Fruit fly (Drosophila melanogaster) whole organism, adult: ENCODE measurements around the gene CG44085.

ENCODE experiments used
- CG11617 ChIP-seq: fragments of 200-800 bp; sonication (Bioruptor generic); optimal IDR thresholded peaks from 2 replicates; lab custom pipeline; 2017; ENCODE audit warnings: mild to moderate bottlenecking, missing biosample characterization, missing genetic modification reagents, missing genetic modification characterization
- CG1620 ChIP-seq: fragments of 200-800 bp; sonication (Bioruptor generic); optimal IDR thresholded peaks from 2 replicates; lab custom pipeline; 2016; ENCODE audit warnings: missing biosample characterization, missing genetic modification characterization
- CG33017 ChIP-seq: fragments of 200-800 bp; sonication (Bioruptor generic); optimal IDR thresholded peaks from 2 replicates; lab custom pipeline; 2018; ENCODE audit warnings: missing biosample characterization, mild to moderate bottlenecking, missing genetic modification characterization, moderate library complexity
- CG5204 ChIP-seq: fragments of 200-800 bp; sonication (Bioruptor generic); optimal IDR thresholded peaks from 2 replicates; lab custom pipeline; 2016; ENCODE audit warnings: missing biosample characterization, missing genetic modification characterization
- CG7045 ChIP-seq: fragments of 200-800 bp; sonication (Bioruptor generic); optimal IDR thresholded peaks from 2 replicates; lab custom pipeline; 2017; ENCODE audit warnings: missing biosample characterization, mild to moderate bottlenecking, missing genetic modification characterization
- CG7101 ChIP-seq: fragments of 200-800 bp; sonication (Bioruptor generic); optimal IDR thresholded peaks from 2 replicates; lab custom pipeline; 2018; ENCODE audit warnings: missing biosample characterization, mild to moderate bottlenecking, missing genetic modification characterization, moderate library complexity
- Crg-1 ChIP-seq: fragments of 200-800 bp; sonication (Bioruptor generic); optimal IDR thresholded peaks from 2 replicates; lab custom pipeline; 2016; ENCODE audit warnings: missing biosample characterization, missing genetic modification characterization
- Hr96 ChIP-seq: fragments of 200-800 bp; sonication (Bioruptor generic); optimal IDR thresholded peaks from 2 replicates; lab custom pipeline; 2016; ENCODE audit warnings: missing biosample characterization, missing genetic modification characterization
- Mnt ChIP-seq: fragments of 200-800 bp; sonication (Bioruptor generic); optimal IDR thresholded peaks from 2 replicates; lab custom pipeline; 2016; ENCODE audit warnings: missing biosample characterization, mild to moderate bottlenecking, missing genetic modification characterization
- bab1 ChIP-seq: fragments of 200-800 bp; sonication (Bioruptor generic); optimal IDR thresholded peaks from 3 replicates; lab custom pipeline; 2019; ENCODE audit warnings: missing biosample characterization, mild to moderate bottlenecking, missing genetic modification characterization, moderate library complexity
- cic ChIP-seq: fragments of 200-800 bp; sonication (Bioruptor generic); optimal IDR thresholded peaks from 2 replicates; lab custom pipeline; 2017; ENCODE audit warnings: missing biosample characterization, mild to moderate bottlenecking, missing genetic modification characterization, moderate library complexity
- cnc ChIP-seq, 2 experiments: fragments of >200 bp; optimal IDR thresholded peaks; 2 replicates each; lab custom pipeline; 2017
- kay ChIP-seq: fragments of 200-800 bp; sonication (Bioruptor generic); peaks from one replicate; lab custom pipeline; 2016; ENCODE audit warnings: missing biosample characterization, missing genetic modification characterization, borderline replicate concordance
- ovo ChIP-seq: fragments of 200-800 bp; sonication (Bioruptor generic); optimal IDR thresholded peaks from 2 replicates; lab custom pipeline; 2016; ENCODE audit warnings: missing biosample characterization, missing genetic modification characterization
- pad ChIP-seq: fragments of 200-800 bp; sonication (Bioruptor generic); optimal IDR thresholded peaks from 3 replicates; lab custom pipeline; 2017; ENCODE audit warnings: missing biosample characterization, missing genetic modification characterization, mild to moderate bottlenecking, moderate library complexity, missing genetic modification reagents
- tj ChIP-seq: fragments of 200-800 bp; sonication (Bioruptor generic); optimal IDR thresholded peaks from 3 replicates; lab custom pipeline; 2017; ENCODE audit warnings: missing biosample characterization, mild to moderate bottlenecking, missing genetic modification characterization, moderate library complexity
- toe ChIP-seq: fragments of 200-800 bp; sonication (Bioruptor generic); optimal IDR thresholded peaks from 2 replicates; lab custom pipeline; 2016; ENCODE audit warnings: missing biosample characterization, missing genetic modification characterization

Gene CG44085

dm6 chr2L:13225225-13225840 lies 35.5 kb upstream of the CG44085 start, which contains the start of gene CG15480:
TSS of gene CG15480 (minus strand) at chr2L:13225275.
- no peak for TF ChIP-seq bab1
- no peak for TF ChIP-seq ovo (GFP tag; lab: Kevin White, UChicago)
- TF ChIP-seq cic = no peak
- no peak for TF ChIP-seq cnc (optimal IDR thresholded peaks at IDR 0.05; lab: Kevin White, UChicago)
- TF ChIP-seq tj (GFP tag; lab: Kevin White, UChicago) = no peak

DNA sequence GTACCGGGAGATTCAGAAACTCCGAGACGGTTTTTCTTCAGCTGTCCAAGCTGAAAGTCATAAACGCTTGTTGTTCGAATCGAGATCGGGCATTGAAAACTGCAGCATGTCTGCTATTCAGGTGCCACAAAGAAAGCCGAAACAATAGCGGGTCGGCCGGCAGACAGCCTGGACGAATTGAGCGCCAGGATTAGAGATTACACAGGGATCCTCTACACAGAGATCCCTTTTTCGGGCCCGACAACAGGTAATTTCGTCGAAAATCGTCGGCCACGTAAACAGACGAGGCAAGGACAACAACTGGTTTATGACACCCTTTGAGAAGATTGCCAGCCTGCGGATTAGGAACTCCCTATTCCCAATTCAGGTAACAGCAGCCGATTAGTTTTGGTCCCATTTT lies 33.6 kb upstream of the CG44085 start, which contains the start of gene CG16813:
TSS of gene CG16813 (plus strand) at position 288 of the 400 bp plus-strand sequence.
- no peak for TF ChIP-seq CG5204
- TF ChIP-seq Crg-1 (GFP tag; lab: Kevin White, UChicago) = no peak
- TF ChIP-seq toe (GFP tag; lab: Kevin White, UChicago) = no peak
- TF ChIP-seq CG7045 (GFP tag; lab: Kevin White, UChicago) = no peak
- no peak for TF ChIP-seq cnc (optimal IDR thresholded peaks at IDR 0.05; lab: Kevin White, UChicago)

- no peak for TF ChIP-seq cnc (optimal IDR thresholded peaks at IDR 0.05; lab: Kevin White, UChicago)
- no peak for TF ChIP-seq CG33017 (tag; lab: Kevin White, UChicago)
- no peak for TF ChIP-seq Hr96 (GFP tag; lab: Kevin White, UChicago)
- TF ChIP-seq tj (GFP tag; lab: Kevin White, UChicago) = no peak
- no peak for TF ChIP-seq toe (GFP tag; lab: Kevin White, UChicago)
- no peak for TF ChIP-seq bab1
- TF ChIP-seq ovo (GFP tag; lab: Kevin White, UChicago) = no peak
- no peak for TF ChIP-seq CG1620 (GFP tag; lab: Kevin White, UChicago)
- no peak for TF ChIP-seq CG7101
- no peak for TF ChIP-seq Mnt (GFP tag; lab: Kevin White, UChicago)
- no peak for TF ChIP-seq CG11617 (GFP tag; lab: Kevin White, UChicago)
- no peak for TF ChIP-seq kay
These were observed 31.4 kb upstream of the CG44085 start, which contains the start of gene CG16815 for dm6 chr2L:13229388-13229882. TSS of gene CG16815 (plus strand) at chr2L:13229832.

dm6 chr2L:13231739-13232138 lies 29.1 kb upstream of the CG44085 start, which contains the start of gene Prosalpha6T:
TSS of gene Prosalpha6T (plus strand) at chr2L:13232039.
- TF ChIP-seq CG33017 (tag; lab: Kevin White, UChicago) (no peak), kay (peak; percentile 6), cic (no peak), CG7045 (GFP tag; lab: Kevin White, UChicago) (no peak)

DNA sequence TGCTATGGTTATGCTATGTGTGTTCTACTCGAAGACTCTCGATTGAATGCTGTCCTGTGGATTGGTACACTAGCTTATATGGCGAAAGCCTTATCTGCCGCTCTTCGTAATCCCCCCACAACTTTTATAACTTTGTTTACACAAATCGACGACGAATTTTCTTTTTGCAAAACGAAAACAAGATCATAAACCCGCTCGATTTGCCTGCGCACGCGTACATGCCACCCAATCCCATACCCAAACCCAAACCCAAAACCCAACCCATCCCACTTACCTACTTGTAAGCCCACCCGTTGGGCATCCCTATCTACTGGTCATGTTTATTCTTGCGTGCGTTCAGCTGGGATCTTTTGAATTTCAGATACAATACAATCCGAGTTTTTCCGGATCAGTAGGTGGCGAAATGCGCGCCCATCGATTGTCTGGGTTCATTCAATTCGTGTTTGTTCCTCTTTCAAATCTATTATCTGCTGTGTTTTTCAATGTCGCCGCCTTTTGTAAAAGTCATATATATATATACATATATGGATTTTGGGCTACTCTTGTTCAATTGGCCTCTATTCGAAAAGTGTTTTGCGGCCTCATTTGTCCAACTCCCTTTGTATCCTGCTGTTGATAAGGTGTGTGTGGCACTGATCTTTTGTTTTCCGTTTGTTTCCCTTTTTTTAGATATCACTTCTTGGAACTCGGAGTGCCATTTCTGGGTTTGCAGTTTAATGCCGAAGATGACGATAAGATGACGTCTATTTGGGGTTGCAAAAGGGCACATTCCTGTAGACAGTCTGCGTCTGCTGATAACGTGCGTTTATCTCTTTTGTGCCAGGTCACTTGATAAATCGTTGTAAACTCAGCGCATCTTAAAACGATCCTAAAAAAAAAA lies 26.0 kb upstream of the CG44085 start, which contains the start of gene Mabi:
TSS of gene Mabi (minus strand) at position 51 of the 880 bp plus-strand sequence.
- TF ChIP-seq CG5204 = no peak

- TF ChIP-seq CG7101 (no peak), pad (no peak)
These were observed 24.6 kb upstream of the CG44085 start, which contains the start of gene Jhbp14 for dm6 chr2L:13236194-13236593. TSS of gene Jhbp14 (plus strand) at chr2L:13236494.

- no peak for TF ChIP-seq toe (GFP tag; lab: Kevin White, UChicago)
- peak; percentile 45 for TF ChIP-seq kay
These were observed 21.1 kb upstream of the CG44085 start, which contains the start of gene Jhbp13 for dm6 chr2L:13239689-13240088. TSS of gene Jhbp13 (plus strand) at chr2L:13239989.

DNA sequence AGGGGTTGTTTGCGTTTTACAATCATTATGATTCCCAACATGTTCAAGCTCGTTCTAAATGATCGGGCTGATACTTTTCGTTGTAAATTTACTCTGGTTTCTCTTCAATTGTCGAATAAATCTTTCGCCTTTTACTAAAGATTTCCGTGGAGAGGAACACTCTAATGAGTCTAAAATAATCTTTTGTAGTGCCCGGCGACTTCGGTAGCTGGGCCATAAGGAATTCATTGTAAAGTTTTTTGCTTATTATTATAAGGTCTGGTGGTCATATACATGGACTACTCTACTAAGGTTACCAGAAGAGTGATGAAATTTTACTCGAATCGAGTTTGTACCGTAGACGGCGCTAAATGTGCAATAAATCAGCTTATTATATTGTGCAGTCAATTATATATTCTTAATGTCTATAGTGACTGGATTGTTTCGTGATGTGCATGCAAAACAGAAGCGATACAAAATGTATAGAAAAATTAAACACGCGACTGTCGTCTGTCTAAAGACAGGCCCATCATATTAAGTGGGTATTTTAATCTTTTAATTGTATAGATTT lies 16.0 kb upstream of the CG44085 start:
- no peak for TF ChIP-seq Mnt (GFP tag; lab: Kevin White, UChicago)
- TF ChIP-seq CG33017 (tag; lab: Kevin White, UChicago) = no peak
- no peak for TF ChIP-seq pad
